Worm (Caenorhabditis elegans): ENCODE results near the gene cest-33.

ce11 chrV:6400528-6400927 is 35.1 kb upstream of the cest-33 start:
- TF ChIP-seq ceh-82 (tag; optimal IDR thresholded peaks at IDR 0.05): no peak
- TF ChIP-seq nfya-1 (tag; optimal IDR thresholded peaks at IDR 0.05; ENCODE audit: insufficient read depth): no peak
- TF ChIP-seq fkh-10 (GFP tag; optimal IDR thresholded peaks at IDR 0.05): no peak
- no peak for TF ChIP-seq nhr-28 (tag; optimal IDR thresholded peaks at IDR 0.05)
- no peak for TF ChIP-seq nhr-77 (tag; optimal IDR thresholded peaks at IDR 0.05)
- TF ChIP-seq mdl-1 (tag; optimal IDR thresholded peaks at IDR 0.05): no peak
- TF ChIP-seq R02D3.7 (tag; optimal IDR thresholded peaks at IDR 0.05): no peak
- TF ChIP-seq pqm-1 (tag; optimal IDR thresholded peaks at IDR 0.05): no peak
